Worm (Caenorhabditis elegans) whole organism, L2 larva: ENCODE data around the gene ZC239.3.
"Not testable (repeated sequence)": the region's sequence is repeated elsewhere in the genome, so short reads cannot be mapped to it uniquely, and the experiment has no call there.

Experiments used
- C34F6.9 ChIP-seq: fragments of 150-350 bp; optimal IDR thresholded peaks from 2 replicates; lab custom pipeline; 2014; ENCODE audit warnings: missing biosample characterization, missing genetic modification characterization
- F13H6.1 ChIP-seq: sonication (generic microtip); optimal IDR thresholded peaks from 2 replicates; lab custom pipeline; 2016; ENCODE audit warnings: missing genetic modification characterization, missing compliant biosample characterization
- ZK546.5 ChIP-seq: sonication (generic microtip); optimal IDR thresholded peaks from 2 replicates; lab custom pipeline; 2017; ENCODE audit warnings: missing biosample characterization, missing genetic modification characterization
- ama-1 ChIP-seq: fragments of 150-350 bp; optimal IDR thresholded peaks from 2 replicates; lab custom pipeline; 2018; ENCODE audit warnings: inconsistent platforms
- blmp-1 ChIP-seq: sonication (generic microtip); optimal IDR thresholded peaks from 2 replicates; lab custom pipeline; 2017; ENCODE audit warnings: missing genetic modification characterization, mild to moderate bottlenecking, missing compliant biosample characterization, antibody characterized with exemption, moderate library complexity; ENCODE audit not compliant: insufficient read depth
- ceh-16 ChIP-seq: fragments of 150-350 bp; optimal IDR thresholded peaks from 2 replicates; lab custom pipeline; 2014; ENCODE audit warnings: missing biosample characterization, missing genetic modification characterization
- ceh-82 ChIP-seq: fragments of 150-350 bp; optimal IDR thresholded peaks from 2 replicates; lab custom pipeline; 2014; ENCODE audit warnings: missing biosample characterization, missing genetic modification characterization
- dmd-4 ChIP-seq: sonication (generic microtip); optimal IDR thresholded peaks from 2 replicates; lab custom pipeline; 2017; ENCODE audit warnings: missing biosample characterization, missing genetic modification characterization
- elt-1 ChIP-seq: fragments of 150-350 bp; optimal IDR thresholded peaks from 2 replicates; lab custom pipeline; 2014; ENCODE audit warnings: missing biosample characterization, missing genetic modification characterization
- elt-3 ChIP-seq: sonication (generic microtip); optimal IDR thresholded peaks from 2 replicates; lab custom pipeline; 2017; ENCODE audit warnings: missing biosample characterization, missing genetic modification characterization
- fos-1 ChIP-seq: fragments of 150-350 bp; optimal IDR thresholded peaks from 2 replicates; lab custom pipeline; 2014; ENCODE audit warnings: missing biosample characterization, missing genetic modification characterization
- gmeb-1 ChIP-seq: fragments of 150-350 bp; optimal IDR thresholded peaks from 2 replicates; lab custom pipeline; 2014; ENCODE audit warnings: missing biosample characterization, missing genetic modification characterization
- lin-11 ChIP-seq: fragments of 150-350 bp; sonication (generic microtip); optimal IDR thresholded peaks from 2 replicates; lab custom pipeline; 2014; ENCODE audit warnings: missing biosample characterization, missing genetic modification characterization, inconsistent platforms, mixed read lengths
- lin-39 ChIP-seq: fragments of 150-350 bp; optimal IDR thresholded peaks from 2 replicates; lab custom pipeline; 2014; ENCODE audit warnings: missing biosample characterization, missing genetic modification reagents, missing genetic modification characterization
- mab-5 ChIP-seq: fragments of 150-350 bp; optimal IDR thresholded peaks from 2 replicates; lab custom pipeline; 2014; ENCODE audit warnings: missing biosample characterization, missing genetic modification characterization
- mbf-1 ChIP-seq: sonication (generic microtip); optimal IDR thresholded peaks from 2 replicates; lab custom pipeline; 2017; ENCODE audit warnings: missing biosample characterization, missing genetic modification characterization
- mdl-1 ChIP-seq, 2 experiments: fragments of 150-350 bp in 1 of 2; sonication (generic microtip) in 1 of 2; optimal IDR thresholded peaks; 2 replicates each; lab custom pipeline; 2017; ENCODE audit warnings: missing biosample characterization in 2 of 2, missing genetic modification characterization in 2 of 2
- nhr-10 ChIP-seq: sonication (generic microtip); optimal IDR thresholded peaks from 2 replicates; lab custom pipeline; 2017; ENCODE audit warnings: missing biosample characterization, missing genetic modification characterization
- nhr-11 ChIP-seq: fragments of 150-350 bp; optimal IDR thresholded peaks from 2 replicates; lab custom pipeline; 2014; ENCODE audit warnings: missing biosample characterization, missing genetic modification characterization
- nhr-12 ChIP-seq: fragments of 150-350 bp; optimal IDR thresholded peaks from 2 replicates; lab custom pipeline; 2014; ENCODE audit warnings: missing biosample characterization, missing genetic modification characterization
- nhr-23 ChIP-seq: fragments of 150-350 bp; optimal IDR thresholded peaks from 2 replicates; lab custom pipeline; 2014; ENCODE audit warnings: missing biosample characterization, missing genetic modification reagents, missing genetic modification characterization
- nhr-237 ChIP-seq: fragments of 150-350 bp; optimal IDR thresholded peaks from 2 replicates; lab custom pipeline; 2014; ENCODE audit warnings: missing biosample characterization, missing genetic modification characterization
- nhr-25 ChIP-seq: fragments of 150-350 bp; sonication (generic microtip); optimal IDR thresholded peaks from 3 replicates; lab custom pipeline; 2014; ENCODE audit warnings: missing biosample characterization, missing genetic modification characterization
- nhr-6 ChIP-seq: fragments of 150-350 bp; optimal IDR thresholded peaks from 2 replicates; lab custom pipeline; 2014; ENCODE audit warnings: missing biosample characterization, missing genetic modification characterization
- nhr-77 ChIP-seq: fragments of 150-350 bp; optimal IDR thresholded peaks from 2 replicates; lab custom pipeline; 2014; ENCODE audit warnings: missing biosample characterization, missing genetic modification characterization
- peb-1 ChIP-seq: fragments of 150-350 bp; optimal IDR thresholded peaks from 2 replicates; lab custom pipeline; 2014; ENCODE audit warnings: missing biosample characterization, missing genetic modification characterization
- sem-4 ChIP-seq: fragments of 150-350 bp; optimal IDR thresholded peaks from 2 replicates; lab custom pipeline; 2014; ENCODE audit warnings: missing biosample characterization, missing genetic modification reagents, missing genetic modification characterization
- skn-1 ChIP-seq: sonication (generic microtip); optimal IDR thresholded peaks from 2 replicates; lab custom pipeline; 2017; ENCODE audit warnings: missing biosample characterization, missing genetic modification characterization
- sma-3 ChIP-seq: sonication (generic microtip); optimal IDR thresholded peaks from 2 replicates; lab custom pipeline; 2016; ENCODE audit warnings: missing genetic modification reagents, missing genetic modification characterization, missing compliant biosample characterization
- sma-9 ChIP-seq, 2 experiments: fragments of 150-350 bp in 1 of 2; sonication (generic microtip) in 1 of 2; optimal IDR thresholded peaks; 2 replicates each; lab custom pipeline; 2014 to 2016; ENCODE audit warnings: missing genetic modification characterization in 2 of 2, mild to moderate bottlenecking in 1 of 2, missing biosample characterization in 1 of 2, missing compliant biosample characterization in 1 of 2, missing genetic modification reagents in 1 of 2, moderate library complexity in 1 of 2
- snpc-4 ChIP-seq: fragments of 150-350 bp; optimal IDR thresholded peaks from 2 replicates; lab custom pipeline; 2014; ENCODE audit warnings: missing biosample characterization, missing genetic modification characterization
- unc-39 ChIP-seq: fragments of 150-350 bp; optimal IDR thresholded peaks from 2 replicates; lab custom pipeline; 2014; ENCODE audit warnings: missing biosample characterization, missing genetic modification characterization
- unc-55 ChIP-seq: fragments of 150-350 bp; sonication (generic microtip); optimal IDR thresholded peaks from 3 replicates; lab custom pipeline; 2014; ENCODE audit warnings: missing biosample characterization, missing genetic modification reagents, missing genetic modification characterization
- zag-1 ChIP-seq: fragments of 150-350 bp; optimal IDR thresholded peaks from 2 replicates; lab custom pipeline; 2014; ENCODE audit warnings: missing biosample characterization, missing genetic modification characterization
- ztf-1 ChIP-seq: fragments of 200-800 bp; sonication (Bioruptor generic); conservative IDR thresholded peaks from 2 replicates; pipeline ENCODE4 v1.3.6; 2022; ENCODE audit warnings: missing genetic modification characterization, missing compliant biosample characterization
- ztf-11 ChIP-seq: sonication (generic microtip); optimal IDR thresholded peaks from 2 replicates; lab custom pipeline; 2017; ENCODE audit warnings: missing biosample characterization, missing genetic modification characterization

The ZC239.3 gene

DNA sequence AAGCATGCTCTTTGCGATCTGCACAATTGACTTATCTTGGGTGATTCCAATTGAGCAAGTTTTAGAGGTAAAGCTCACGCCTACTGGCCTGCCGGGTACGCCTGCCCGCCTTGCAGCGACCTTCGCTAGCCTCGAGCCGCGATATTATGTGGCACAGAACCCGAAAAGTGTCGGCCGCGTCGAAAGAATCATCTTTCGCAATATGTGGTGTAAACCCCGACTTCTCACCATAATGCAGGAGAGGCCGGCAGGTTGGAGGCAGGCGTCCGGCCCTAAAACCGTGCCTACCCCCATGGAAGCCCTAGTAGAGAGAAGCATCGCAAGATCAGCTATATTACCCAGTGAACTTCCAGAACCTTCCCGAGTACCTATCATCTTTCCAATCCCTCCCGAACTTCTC lies 30.0 kb upstream of the ZC239.3 start:
- TF ChIP-seq ama-1 (lab: Kevin White, UChicago): no peak
- TF ChIP-seq skn-1 (tag; lab: Kevin White, UChicago): no peak
- TF ChIP-seq nhr-11 (tag; lab: Kevin White, UChicago): no peak
- TF ChIP-seq nhr-12: no peak
- no peak for TF ChIP-seq elt-3
- no peak for TF ChIP-seq dmd-4
- no peak for TF ChIP-seq mbf-1 (tag; lab: Kevin White, UChicago)
- TF ChIP-seq nhr-237 (tag; lab: Kevin White, UChicago): no peak
- TF ChIP-seq peb-1: no peak
- TF ChIP-seq ceh-82 (tag; lab: Kevin White, UChicago): no peak
- no peak for TF ChIP-seq ZK546.5 (tag; lab: Kevin White, UChicago)
- TF ChIP-seq sma-9 (GFP tag; optimal IDR thresholded peaks at IDR 0.05; lab: Kevin White, UChicago): no peak
- no peak for TF ChIP-seq sma-9 (tag; optimal IDR thresholded peaks at IDR 0.05; lab: Kevin White, UChicago)
- TF ChIP-seq sem-4 (tag; lab: Kevin White, UChicago): no peak
- TF ChIP-seq ztf-1 (GFP tag; lab: Robert Waterston, UW): no peak

DNA sequence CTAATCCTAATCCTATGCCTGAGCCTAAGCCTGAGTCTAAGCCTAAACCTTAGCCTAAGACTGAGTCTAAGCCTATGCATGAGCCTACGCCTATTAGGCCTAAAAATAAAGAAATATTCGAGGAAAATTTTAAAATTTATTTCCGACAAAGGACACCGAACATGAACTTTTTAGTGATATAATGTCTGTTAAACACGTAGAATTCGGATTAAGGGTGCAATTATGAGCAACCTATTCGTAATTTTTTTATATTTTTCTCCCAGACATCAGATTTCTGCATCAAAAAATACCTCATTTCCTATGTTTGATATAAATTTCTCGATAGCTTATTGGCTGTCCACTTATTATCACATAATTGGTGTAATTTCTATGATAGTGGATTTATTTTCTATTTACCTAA lies 26.8 kb upstream of the ZC239.3 start, which contains the start of gene Y27F2A.11:
Gene Y27F2A.11, plus strand, starts transcription at position 301 of the 400 bp plus-strand sequence.
- not testable (repeated sequence) for TF ChIP-seq mab-5, nhr-25, fos-1 (tag; lab: Kevin White, UChicago)

DNA sequence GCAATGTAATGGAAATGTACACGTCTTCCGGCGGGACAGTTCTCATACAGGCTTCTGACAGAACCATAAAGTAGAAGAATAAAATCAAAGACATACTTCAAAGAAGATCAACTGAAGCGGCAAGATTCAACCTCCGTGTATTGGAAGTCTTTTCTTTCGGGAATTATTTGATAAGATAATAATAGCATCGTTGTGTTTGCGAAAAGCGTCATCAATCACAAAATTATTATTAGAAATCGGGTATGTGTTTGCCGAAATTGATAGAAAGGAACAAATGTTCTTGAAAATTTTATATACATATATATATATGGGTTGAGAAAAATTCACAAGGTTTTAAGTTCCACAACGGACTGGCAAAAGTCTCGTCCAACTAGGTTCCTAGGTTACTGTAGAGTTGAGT lies 24.3 kb upstream of the ZC239.3 start, which contains the start of gene Y27F2A.9:
Gene Y27F2A.9, minus strand, starts transcription at position 101 of the 400 bp plus-strand sequence.
- not testable (repeated sequence) for TF ChIP-seq zag-1 (tag; lab: Kevin White, UChicago); nhr-77 (tag; lab: Kevin White, UChicago); unc-55 (GFP tag; lab: Kevin White, UChicago)

DNA sequence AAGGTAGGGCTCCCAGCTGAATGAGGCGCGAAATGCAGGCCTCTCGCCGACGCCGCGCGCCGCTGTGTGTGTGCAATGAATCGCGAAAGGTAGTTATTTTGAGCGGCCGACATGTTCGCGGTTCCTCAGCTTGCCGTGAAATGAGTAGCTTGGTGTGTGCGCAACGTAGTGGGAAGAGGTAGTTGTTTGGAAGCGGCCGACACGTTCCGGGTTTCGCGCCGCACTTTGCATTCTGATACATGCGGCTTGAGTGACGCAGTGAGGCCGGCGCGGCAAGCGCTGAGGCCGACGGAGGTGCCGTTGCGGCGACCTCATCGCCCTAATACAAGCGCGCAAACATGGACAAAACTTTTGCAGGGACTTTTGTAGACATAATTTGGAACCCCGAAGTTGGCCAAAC lies 20.1 kb upstream of the ZC239.3 start:
- TF ChIP-seq nhr-10 (tag; lab: Kevin White, UChicago): no peak
- no peak for TF ChIP-seq unc-55 (GFP tag; lab: Kevin White, UChicago)
- TF ChIP-seq, all 48 proteins: peak for 0

DNA sequence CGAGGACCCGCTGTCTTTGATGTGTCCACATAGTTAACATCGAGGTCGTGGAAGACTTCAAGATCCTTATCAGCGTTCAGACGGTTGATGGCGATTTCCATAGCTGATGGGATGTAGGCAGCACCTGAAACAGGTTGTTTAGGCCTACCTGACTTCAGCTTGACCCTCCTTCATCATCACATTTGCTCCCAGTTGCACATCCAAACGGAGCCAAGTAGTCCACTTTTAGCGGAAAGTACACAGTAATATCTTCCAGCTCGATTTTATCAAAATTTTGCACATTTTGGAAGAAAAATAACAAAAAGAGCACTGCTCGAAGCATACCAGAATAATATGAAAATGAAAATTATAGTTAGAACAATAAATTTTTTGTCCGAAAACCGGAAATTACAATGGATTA lies 18.9 kb upstream of the ZC239.3 start, which contains the start of gene gcy-15:
Gene gcy-15, minus strand, starts transcription at position 101 of the 400 bp plus-strand sequence.
- TF ChIP-seq ceh-16 (tag; lab: Kevin White, UChicago) (no peak), nhr-10 (tag; lab: Kevin White, UChicago) (no peak), nhr-23 (no peak), mbf-1 (tag; lab: Kevin White, UChicago) (no peak), ztf-1 (GFP tag; lab: Robert Waterston, UW) (no peak), peb-1 (no peak), sma-3 (GFP tag; lab: Kevin White, UChicago) (no peak), ama-1 (lab: Kevin White, UChicago) (no peak), lin-39 (tag; lab: Kevin White, UChicago) (no peak), unc-39 (tag; lab: Kevin White, UChicago) (no peak), ztf-11 (tag; lab: Kevin White, UChicago) (no peak), snpc-4 (tag; lab: Kevin White, UChicago) (no peak)
- TF ChIP-seq, all 48 proteins: peak for 0

DNA sequence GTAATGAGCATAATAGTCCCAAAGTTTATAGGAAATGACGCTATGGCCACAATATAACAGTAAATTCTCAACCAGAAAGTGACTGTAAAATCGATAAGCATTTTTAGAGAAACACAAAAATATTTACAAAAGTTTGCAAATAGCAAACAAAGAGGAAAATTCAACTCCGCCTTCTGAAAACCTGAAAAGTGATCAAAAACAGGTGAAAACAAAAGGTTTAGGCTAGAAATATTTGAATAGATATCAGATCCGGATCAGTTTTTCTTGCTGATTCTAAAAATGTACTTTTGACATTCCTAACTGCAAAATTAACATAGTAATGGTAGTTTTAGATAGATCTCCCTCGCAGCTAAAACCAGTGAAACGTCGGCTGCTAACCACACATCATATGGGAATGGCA lies 16.9 kb upstream of the ZC239.3 start, which contains the start of gene sri-51:
Gene sri-51, minus strand, starts transcription at position 101 of the 400 bp plus-strand sequence.
- TF ChIP-seq nhr-6 (tag; lab: Kevin White, UChicago) (no peak), F13H6.1 (tag; lab: Kevin White, UChicago) (no peak), nhr-11 (tag; lab: Kevin White, UChicago) (no peak), ama-1 (lab: Kevin White, UChicago) (no peak), unc-39 (tag; lab: Kevin White, UChicago) (no peak), elt-3 (no peak), snpc-4 (tag; lab: Kevin White, UChicago) (no peak), blmp-1 (tag; lab: Kevin White, UChicago) (no peak), C34F6.9 (no peak), gmeb-1 (no peak), lin-11 (tag; lab: Kevin White, UChicago) (no peak), nhr-10 (tag; lab: Kevin White, UChicago) (no peak), mdl-1 (tag; optimal IDR thresholded peaks at IDR 0.05; lab: Kevin White, UChicago) (no peak), sma-3 (GFP tag; lab: Kevin White, UChicago) (no peak), elt-1 (tag; lab: Kevin White, UChicago) (no peak), lin-39 (tag; lab: Kevin White, UChicago) (no peak), ztf-11 (tag; lab: Kevin White, UChicago) (no peak)
